Fruit fly (Drosophila melanogaster) whole organism, embryonic: ENCODE data around the gene heix.

ENCODE experiments used
- Antp ChIP-seq: fragments of 200-800 bp; sonication (Bioruptor generic); optimal IDR thresholded peaks from 3 replicates; lab custom pipeline; 2016; ENCODE audit warnings: missing biosample characterization, missing genetic modification characterization
- CG10147 ChIP-seq: fragments of 200-800 bp; sonication (Bioruptor generic); optimal IDR thresholded peaks from 2 replicates; lab custom pipeline; 2019; ENCODE audit warnings: missing biosample characterization, mild to moderate bottlenecking, missing genetic modification characterization, moderate library complexity
- CG11085 ChIP-seq: fragments of 200-800 bp; sonication (Bioruptor generic); IDR thresholded peaks from 2 replicates; pipeline ENCODE4 v1.3.6; 2022; ENCODE audit warnings: missing biosample characterization, missing genetic modification characterization
- CG12744 ChIP-seq: fragments of 200-800 bp; sonication (Bioruptor generic); optimal IDR thresholded peaks from 2 replicates; lab custom pipeline; 2016; ENCODE audit warnings: missing biosample characterization, missing genetic modification characterization
- CG13424 ChIP-seq: fragments of 200-800 bp; sonication (Bioruptor generic); optimal IDR thresholded peaks from 2 replicates; lab custom pipeline; 2019; ENCODE audit warnings: missing biosample characterization, mild to moderate bottlenecking, missing genetic modification characterization, moderate library complexity
- CG14014 ChIP-seq: fragments of 200-800 bp; sonication (Bioruptor generic); IDR thresholded peaks from 2 replicates; pipeline ENCODE4 v1.3.6; 2022; ENCODE audit warnings: missing biosample characterization, missing genetic modification characterization
- CG1529 ChIP-seq: fragments of 200-800 bp; sonication (Bioruptor generic); optimal IDR thresholded peaks from 3 replicates; lab custom pipeline; 2018; ENCODE audit warnings: missing biosample characterization, missing genetic modification characterization
- CG15479 ChIP-seq: fragments of 200-800 bp; sonication (Bioruptor generic); optimal IDR thresholded peaks from 3 replicates; lab custom pipeline; 2019; ENCODE audit warnings: missing biosample characterization, mild to moderate bottlenecking, missing genetic modification characterization, moderate library complexity
- CG1792 ChIP-seq: fragments of 200-800 bp; sonication (Bioruptor generic); optimal IDR thresholded peaks from 2 replicates; lab custom pipeline; 2016; ENCODE audit warnings: missing biosample characterization, missing genetic modification characterization
- CG18011 ChIP-seq: fragments of 200-800 bp; sonication (Bioruptor generic); optimal IDR thresholded peaks from 2 replicates; lab custom pipeline; 2017; ENCODE audit warnings: missing biosample characterization, missing genetic modification characterization, mild to moderate bottlenecking, moderate library complexity, missing genotype
- CG1832 ChIP-seq: fragments of 200-800 bp; sonication (Bioruptor generic); optimal IDR thresholded peaks from 2 replicates; lab custom pipeline; 2017; ENCODE audit warnings: missing biosample characterization, mild to moderate bottlenecking, missing genetic modification characterization, inconsistent platforms
- CG2199 ChIP-seq: fragments of 200-800 bp; sonication (Bioruptor generic); IDR thresholded peaks from 3 replicates; pipeline ENCODE4 v1.3.6; 2022; ENCODE audit warnings: missing biosample characterization, missing genetic modification characterization
- CG30403 ChIP-seq: fragments of 200-800 bp; sonication (Bioruptor generic); optimal IDR thresholded peaks from 3 replicates; lab custom pipeline; 2016; ENCODE audit warnings: missing biosample characterization, missing genetic modification characterization
- CG30431 ChIP-seq: fragments of 200-800 bp; sonication (Bioruptor generic); optimal IDR thresholded peaks from 2 replicates; lab custom pipeline; 2017; ENCODE audit warnings: missing biosample characterization, missing genetic modification characterization
- CG31365 ChIP-seq: fragments of 200-800 bp; sonication (Bioruptor generic); optimal IDR thresholded peaks from 2 replicates; lab custom pipeline; 2018; ENCODE audit warnings: missing biosample characterization, mild to moderate bottlenecking, missing genetic modification characterization
- CG34224 ChIP-seq: fragments of 200-800 bp; sonication (Bioruptor generic); IDR thresholded peaks from 3 replicates; pipeline ENCODE4 v1.3.6; 2022; ENCODE audit warnings: missing biosample characterization, missing genetic modification characterization; ENCODE audit not compliant: partially characterized antibody
- CG34376 ChIP-seq: fragments of 200-800 bp; sonication (Bioruptor generic); optimal IDR thresholded peaks from 2 replicates; lab custom pipeline; 2018; ENCODE audit warnings: missing biosample characterization, mild to moderate bottlenecking, missing genetic modification characterization
- CG4282 ChIP-seq: fragments of 200-800 bp; sonication (Bioruptor generic); optimal IDR thresholded peaks from 2 replicates; lab custom pipeline; 2016; ENCODE audit warnings: missing biosample characterization, missing genetic modification characterization
- CG6791 ChIP-seq: fragments of 200-800 bp; sonication (Bioruptor generic); IDR thresholded peaks from 3 replicates; pipeline ENCODE4 v1.3.6; 2022; ENCODE audit warnings: missing biosample characterization, missing genetic modification characterization; ENCODE audit not compliant: partially characterized antibody
- CG8089 ChIP-seq: fragments of 200-800 bp; sonication (Bioruptor generic); optimal IDR thresholded peaks from 3 replicates; lab custom pipeline; 2016; ENCODE audit warnings: missing biosample characterization, missing genetic modification characterization
- CG9727 ChIP-seq: fragments of 200-800 bp; sonication (Bioruptor generic); optimal IDR thresholded peaks from 3 replicates; lab custom pipeline; 2017; ENCODE audit warnings: missing biosample characterization, mild to moderate bottlenecking, missing genetic modification characterization
- CG9876 ChIP-seq: fragments of 200-800 bp; sonication (Bioruptor generic); optimal IDR thresholded peaks from 2 replicates; lab custom pipeline; 2016; ENCODE audit warnings: missing biosample characterization, missing genetic modification characterization
- Chrac-16 ChIP-seq: fragments of 200-800 bp; sonication (Bioruptor generic); optimal IDR thresholded peaks from 3 replicates; lab custom pipeline; 2016; ENCODE audit warnings: missing biosample characterization, missing genetic modification characterization
- CkIIα-i1 ChIP-seq: fragments of 200-800 bp; sonication (Bioruptor generic); IDR thresholded peaks from 2 replicates; pipeline ENCODE4 v1.3.6; 2022; ENCODE audit warnings: missing biosample characterization, missing genetic modification characterization
- CoRest ChIP-seq: fragments of 200-800 bp; sonication (Bioruptor generic); optimal IDR thresholded peaks from 3 replicates; lab custom pipeline; 2018; ENCODE audit warnings: missing biosample characterization, mild to moderate bottlenecking, missing genetic modification characterization, moderate library complexity
- Dip3 ChIP-seq: fragments of 200-800 bp; sonication (Bioruptor generic); optimal IDR thresholded peaks from 3 replicates; lab custom pipeline; 2016; ENCODE audit warnings: missing biosample characterization, missing genetic modification characterization
- Ets65A ChIP-seq: fragments of 200-800 bp; sonication (Bioruptor generic); peaks from one replicate; lab custom pipeline; 2016; ENCODE audit warnings: missing biosample characterization, missing genetic modification characterization
- Hr78 ChIP-seq, 2 experiments: fragments of 200-800 bp in 1 of 2; fragments of >200 bp in 1 of 2; sonication (Bioruptor generic) in 1 of 2; optimal IDR thresholded peaks; 2 replicates each; lab custom pipeline; 2017 to 2019; ENCODE audit warnings: missing biosample characterization in 2 of 2, missing genetic modification characterization in 2 of 2, mild to moderate bottlenecking in 1 of 2, moderate library complexity in 1 of 2
- Nf-YB ChIP-seq: fragments of 200-800 bp; sonication (Bioruptor generic); optimal IDR thresholded peaks from 3 replicates; lab custom pipeline; 2019; ENCODE audit warnings: missing biosample characterization, mild to moderate bottlenecking, missing genetic modification characterization, moderate library complexity
- Nf-YC ChIP-seq: fragments of 200-800 bp; optimal IDR thresholded peaks from 3 replicates; lab custom pipeline; 2019; ENCODE audit warnings: missing biosample characterization, mild to moderate bottlenecking, missing genetic modification characterization, moderate library complexity
- PHDP ChIP-seq: fragments of 200-800 bp; sonication (Bioruptor generic); optimal IDR thresholded peaks from 3 replicates; lab custom pipeline; 2018; ENCODE audit warnings: missing biosample characterization, mild to moderate bottlenecking, missing genetic modification characterization, moderate library complexity
- Sin3A ChIP-seq: fragments of >200 bp; optimal IDR thresholded peaks from 2 replicates; lab custom pipeline; 2018
- Sry-δ ChIP-seq: fragments of 200-800 bp; sonication (Bioruptor generic); optimal IDR thresholded peaks from 2 replicates; lab custom pipeline; 2016; ENCODE audit warnings: missing biosample characterization, missing genetic modification characterization
- chinmo ChIP-seq: fragments of 200-800 bp; sonication (Bioruptor generic); IDR thresholded peaks from 4 replicates; pipeline ENCODE4 v1.3.6; 2022; ENCODE audit warnings: missing biosample characterization, missing genetic modification characterization; ENCODE audit not compliant: partially characterized antibody
- corto ChIP-seq: fragments of 200-800 bp; sonication (Bioruptor generic); optimal IDR thresholded peaks from 2 replicates; lab custom pipeline; 2016; ENCODE audit warnings: missing biosample characterization, mild to moderate bottlenecking, missing genetic modification characterization, moderate library complexity
- cwo ChIP-seq: fragments of 200-800 bp; sonication (Bioruptor generic); optimal IDR thresholded peaks from 3 replicates; lab custom pipeline; 2017; ENCODE audit warnings: missing biosample characterization, missing genetic modification characterization, mild to moderate bottlenecking, moderate library complexity, missing genetic modification reagents
- dpn ChIP-seq, 2 experiments: fragments of 200-800 bp; sonication (Bioruptor generic); optimal IDR thresholded peaks; 3 replicates each; lab custom pipeline; 2016; ENCODE audit warnings: missing biosample characterization in 2 of 2, missing genetic modification characterization in 2 of 2
- esg ChIP-seq: fragments of 200-800 bp; sonication (Bioruptor generic); conservative IDR thresholded peaks from 2 replicates; pipeline ENCODE4 v1.3.6; 2022; ENCODE audit warnings: missing biosample characterization, missing genetic modification characterization
- eve ChIP-seq, 2 experiments: fragments of >200 bp; optimal IDR thresholded peaks; 2 replicates each; lab custom pipeline; 2017; ENCODE audit warnings: missing biosample characterization in 2 of 2, missing genetic modification characterization in 2 of 2
- exex ChIP-seq: fragments of 200-800 bp; sonication (Bioruptor generic); optimal IDR thresholded peaks from 4 replicates; lab custom pipeline; 2018; ENCODE audit warnings: missing biosample characterization, mild to moderate bottlenecking, missing genetic modification characterization, moderate library complexity
- hb ChIP-seq: fragments of 200-800 bp; sonication (Bioruptor generic); IDR thresholded peaks from 3 replicates; pipeline ENCODE4 v1.3.6; 2022; ENCODE audit warnings: missing biosample characterization, missing genetic modification characterization; ENCODE audit not compliant: partially characterized antibody
- jing ChIP-seq: fragments of 200-800 bp; sonication (Bioruptor generic); optimal IDR thresholded peaks from 2 replicates; lab custom pipeline; 2018; ENCODE audit warnings: missing biosample characterization, mild to moderate bottlenecking, missing genetic modification characterization
- lbe ChIP-seq: fragments of 200-800 bp; sonication (Bioruptor generic); optimal IDR thresholded peaks from 2 replicates; lab custom pipeline; 2016; ENCODE audit warnings: missing biosample characterization, mild to moderate bottlenecking, missing genetic modification characterization
- maf-S ChIP-seq: fragments of 200-800 bp; sonication (Bioruptor generic); optimal IDR thresholded peaks from 2 replicates; lab custom pipeline; 2016; ENCODE audit warnings: missing biosample characterization, missing genetic modification characterization
- pita ChIP-seq: fragments of 200-800 bp; sonication (Bioruptor generic); optimal IDR thresholded peaks from 2 replicates; lab custom pipeline; 2017; ENCODE audit warnings: missing biosample characterization, mild to moderate bottlenecking, missing genetic modification characterization
- rib ChIP-seq: fragments of 200-800 bp; sonication (Bioruptor generic); IDR thresholded peaks from 2 replicates; pipeline ENCODE4 v1.3.6; 2022; ENCODE audit warnings: missing biosample characterization, missing genetic modification characterization
- sisA ChIP-seq: fragments of 200-800 bp; sonication (Bioruptor generic); IDR thresholded peaks from 2 replicates; pipeline ENCODE4 v1.3.6; 2022; ENCODE audit warnings: missing biosample characterization, missing genetic modification characterization
- sob ChIP-seq: fragments of 200-800 bp; sonication (Bioruptor generic); IDR thresholded peaks from 2 replicates; pipeline ENCODE4 v1.3.6; 2022; ENCODE audit warnings: missing biosample characterization, missing genetic modification characterization
- sug ChIP-seq: fragments of 200-800 bp; optimal IDR thresholded peaks from 2 replicates; lab custom pipeline; 2019; ENCODE audit warnings: missing biosample characterization, mild to moderate bottlenecking, missing genetic modification characterization, moderate library complexity
- tap ChIP-seq: fragments of 200-800 bp; optimal IDR thresholded peaks from 3 replicates; lab custom pipeline; 2019; ENCODE audit warnings: missing biosample characterization, mild to moderate bottlenecking, missing genetic modification characterization, moderate library complexity
- wdn ChIP-seq: fragments of 200-800 bp; sonication (Bioruptor generic); IDR thresholded peaks from 2 replicates; pipeline ENCODE4 v1.3.6; 2022; ENCODE audit warnings: missing biosample characterization, missing genetic modification characterization

heix gene

dm6 chr2L:16271486-16271806 lies 28.2 kb downstream of the heix start (continued):
- TF ChIP-seq maf-S (GFP tag; lab: Kevin White, UChicago) (no peak), rib (GFP tag; lab: Robert Waterston, UW) (no peak), pita (GFP tag; lab: Kevin White, UChicago) (no peak), CG12744 (GFP tag; lab: Kevin White, UChicago) (no peak), Nf-YC (tag; lab: Kevin White, UChicago) (no peak), Sin3A (lab: Kevin White, UChicago) (no peak), CG15479 (no peak), CG2199 (GFP tag; lab: Robert Waterston, UW) (no peak), wdn (no peak), Hr78 (GFP tag; optimal IDR thresholded peaks at IDR 0.05; lab: Kevin White, UChicago) (peak in 1 of 2 experiments; percentile 20), esg (GFP tag; lab: Robert Waterston, UW) (no peak), CG9876 (GFP tag; lab: Kevin White, UChicago) (no peak), sug (tag; lab: Kevin White, UChicago) (peak; percentile 71), CG11085 (GFP tag; lab: Robert Waterston, UW) (no peak), Chrac-16 (no peak), CG6791 (GFP tag; lab: Robert Waterston, UW) (no peak), exex (tag; lab: Kevin White, UChicago) (no peak), hb (no peak), eve (GFP tag; optimal IDR thresholded peaks at IDR 0.05; lab: Kevin White, UChicago) (no peak), CG34376 (peak; percentile 44), CG30431 (GFP tag; lab: Kevin White, UChicago) (no peak), CG31365 (no peak), Nf-YB (GFP tag; lab: Kevin White, UChicago) (no peak), dpn (GFP tag; optimal IDR thresholded peaks at IDR 0.05; lab: Kevin White, UChicago) (no peak), sisA (GFP tag; lab: Robert Waterston, UW) (no peak), PHDP (no peak), CG4282 (GFP tag; lab: Kevin White, UChicago) (no peak), Dip3 (no peak), corto (GFP tag; lab: Kevin White, UChicago) (no peak)

DNA sequence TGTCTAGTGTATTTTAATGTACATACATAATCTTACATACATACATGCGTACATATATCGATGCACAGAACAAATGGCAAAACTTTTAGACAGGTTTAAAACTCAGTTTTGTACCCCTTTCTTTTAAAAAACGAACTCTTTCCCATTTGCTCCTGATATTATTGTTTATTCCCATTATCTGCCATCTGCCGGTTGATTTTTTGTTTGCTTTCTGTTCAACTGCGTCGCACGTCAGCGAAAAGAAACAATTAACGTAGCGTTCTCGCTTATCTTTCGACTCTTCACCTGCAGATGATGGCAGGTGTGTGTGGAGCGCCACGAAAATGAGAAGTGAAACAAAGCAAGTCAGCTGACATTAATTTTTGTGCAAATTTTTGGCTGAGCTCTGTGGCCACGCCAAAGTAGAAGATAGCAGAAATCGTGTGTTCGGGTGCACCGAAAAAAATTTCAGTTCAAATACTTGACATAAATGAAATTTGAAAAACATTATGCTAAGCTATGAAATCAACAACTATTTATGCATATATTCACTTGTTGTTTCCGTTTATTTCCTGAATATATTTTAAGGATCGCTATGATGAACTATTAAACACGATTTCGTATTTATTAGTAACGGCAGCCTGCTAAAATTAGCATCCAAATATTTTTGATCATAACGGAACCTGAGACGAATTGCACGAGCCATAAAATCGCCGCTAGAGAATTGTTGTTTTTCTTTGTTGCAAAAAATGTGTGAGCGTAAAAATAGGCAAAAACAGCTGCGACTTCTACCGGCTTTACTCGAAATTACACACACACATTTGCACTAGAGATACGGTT lies 28.8 kb downstream of the heix start:
- TF ChIP-seq CkIIα-i1, result no peak
- no peak for TF ChIP-seq sob (GFP tag; lab: Robert Waterston, UW)
- no peak for TF ChIP-seq CoRest (tag; lab: Kevin White, UChicago)
- no peak for TF ChIP-seq CG14014 (GFP tag; lab: Robert Waterston, UW)
- TF ChIP-seq CG34224 (GFP tag; lab: Robert Waterston, UW), result no peak
- no peak for TF ChIP-seq jing (GFP tag; lab: Kevin White, UChicago)
- TF ChIP-seq esg (GFP tag; lab: Robert Waterston, UW), result no peak
- peak; percentile 52 for TF ChIP-seq CG9727
- TF ChIP-seq lbe (GFP tag; lab: Kevin White, UChicago), result no peak
- no peak for TF ChIP-seq CG1792 (GFP tag; lab: Kevin White, UChicago)
- no peak for TF ChIP-seq Antp (GFP tag; lab: Kevin White, UChicago)
- no peak for TF ChIP-seq chinmo (GFP tag; lab: Robert Waterston, UW)
- TF ChIP-seq CG10147 (GFP tag; lab: Kevin White, UChicago), result peak; percentile 4
- peak; percentile 16 for TF ChIP-seq CG18011
- no peak for TF ChIP-seq tap (tag; lab: Kevin White, UChicago)
- peak; percentile 59 for TF ChIP-seq Ets65A (GFP tag; lab: Kevin White, UChicago)
- TF ChIP-seq CG6791 (GFP tag; lab: Robert Waterston, UW), result no peak
- TF ChIP-seq CG1529 (GFP tag; lab: Kevin White, UChicago), result no peak
- no peak for TF ChIP-seq cwo (GFP tag; lab: Kevin White, UChicago)
- TF ChIP-seq CG13424 (tag; lab: Kevin White, UChicago), result no peak
- peak; percentile 37 for TF ChIP-seq CG30403 (GFP tag; lab: Kevin White, UChicago)
- TF ChIP-seq CG8089, result no peak
- no peak for TF ChIP-seq CG1832 (GFP tag; lab: Kevin White, UChicago)
- TF ChIP-seq Sry-δ (GFP tag; lab: Kevin White, UChicago), result no peak
